Fruit fly (Drosophila melanogaster) whole organism, embryonic: ENCODE measurements around the gene CG7551.
A peak's percentile ranks its signal among the peaks of the same experiment; 100 is the strongest.

Experiments used
- Adf1 ChIP-seq: fragments of 200-800 bp; sonication (Bioruptor generic); IDR thresholded peaks from 2 replicates; pipeline ENCODE4 v1.3.6; 2022; ENCODE audit warnings: missing biosample characterization, missing genetic modification characterization
- Asciz ChIP-seq: fragments of 200-800 bp; sonication (Bioruptor generic); optimal IDR thresholded peaks from 2 replicates; lab custom pipeline; 2017; ENCODE audit warnings: missing biosample characterization, mild to moderate bottlenecking, missing genetic modification characterization, missing genetic modification reagents
- BtbVII ChIP-seq: fragments of 200-800 bp; sonication (Bioruptor generic); optimal IDR thresholded peaks from 3 replicates; lab custom pipeline; 2017; ENCODE audit warnings: missing biosample characterization, mild to moderate bottlenecking, missing genetic modification characterization
- CG1024 ChIP-seq: fragments of 200-800 bp; sonication (Bioruptor generic); IDR thresholded peaks from 2 replicates; pipeline ENCODE4 v1.3.6; 2022; ENCODE audit warnings: missing biosample characterization, missing genetic modification characterization
- CG11456 ChIP-seq: fragments of 200-800 bp; sonication (Bioruptor generic); IDR thresholded peaks from 3 replicates; pipeline ENCODE4 v1.3.6; 2022; ENCODE audit warnings: missing biosample characterization, missing genetic modification characterization
- CG11696 ChIP-seq: fragments of 200-800 bp; sonication (Bioruptor generic); IDR thresholded peaks from 2 replicates; pipeline ENCODE4 v1.3.6; 2022; ENCODE audit warnings: missing biosample characterization, missing genetic modification characterization
- CG12659 ChIP-seq: fragments of 200-800 bp; sonication (Bioruptor generic); optimal IDR thresholded peaks from 3 replicates; lab custom pipeline; 2017; ENCODE audit warnings: mild to moderate bottlenecking, missing biosample characterization, missing genetic modification reagents, missing genetic modification characterization
- CG14965 ChIP-seq: fragments of 200-800 bp; sonication (Bioruptor generic); optimal IDR thresholded peaks from 2 replicates; lab custom pipeline; 2016; ENCODE audit warnings: missing biosample characterization, missing genetic modification characterization, borderline replicate concordance
- CG15514 ChIP-seq: fragments of 200-800 bp; sonication (Bioruptor generic); optimal IDR thresholded peaks from 3 replicates; lab custom pipeline; 2017; ENCODE audit warnings: missing biosample characterization, missing genetic modification characterization, mild to moderate bottlenecking, moderate library complexity, missing genetic modification reagents
- CG15601 ChIP-seq: fragments of 200-800 bp; sonication (Bioruptor generic); optimal IDR thresholded peaks from 3 replicates; lab custom pipeline; 2019; ENCODE audit warnings: missing biosample characterization, mild to moderate bottlenecking, missing genetic modification characterization, moderate library complexity
- CG15696 ChIP-seq: fragments of 200-800 bp; sonication (Bioruptor generic); optimal IDR thresholded peaks from 2 replicates; lab custom pipeline; 2019; ENCODE audit warnings: missing biosample characterization, mild to moderate bottlenecking, missing genetic modification characterization, moderate library complexity
- CG1602 ChIP-seq: fragments of 200-800 bp; sonication (Bioruptor generic); optimal IDR thresholded peaks from 3 replicates; lab custom pipeline; 2016; ENCODE audit warnings: missing biosample characterization, missing genetic modification characterization
- CG16815 ChIP-seq: fragments of 200-800 bp; sonication (Bioruptor generic); optimal IDR thresholded peaks from 3 replicates; lab custom pipeline; 2017; ENCODE audit warnings: missing biosample characterization, mild to moderate bottlenecking, missing genetic modification characterization
- CG17612 ChIP-seq: fragments of 200-800 bp; sonication (Bioruptor generic); IDR thresholded peaks from 2 replicates; pipeline ENCODE4 v1.3.6; 2022; ENCODE audit warnings: missing biosample characterization, missing genetic modification characterization
- CG30403 ChIP-seq: fragments of 200-800 bp; sonication (Bioruptor generic); optimal IDR thresholded peaks from 3 replicates; lab custom pipeline; 2016; ENCODE audit warnings: missing biosample characterization, missing genetic modification characterization
- CG3838 ChIP-seq: fragments of 200-800 bp; sonication (Bioruptor generic); optimal IDR thresholded peaks from 3 replicates; lab custom pipeline; 2016; ENCODE audit warnings: missing biosample characterization, missing genetic modification characterization
- CG42726 ChIP-seq: fragments of 200-800 bp; sonication (Bioruptor generic); IDR thresholded peaks from 2 replicates; pipeline ENCODE4 v1.3.6; 2022; ENCODE audit warnings: missing biosample characterization, missing genetic modification characterization; ENCODE audit not compliant: partially characterized antibody
- CG4282 ChIP-seq: fragments of 200-800 bp; sonication (Bioruptor generic); optimal IDR thresholded peaks from 2 replicates; lab custom pipeline; 2016; ENCODE audit warnings: missing biosample characterization, missing genetic modification characterization
- CG6254 ChIP-seq: fragments of 200-800 bp; sonication (Bioruptor generic); optimal IDR thresholded peaks from 3 replicates; lab custom pipeline; 2017; ENCODE audit warnings: mild to moderate bottlenecking, missing biosample characterization, missing genetic modification reagents, missing genetic modification characterization
- CG6654 ChIP-seq: fragments of 200-800 bp; sonication (Bioruptor generic); optimal IDR thresholded peaks from 2 replicates; lab custom pipeline; 2017; ENCODE audit warnings: missing biosample characterization, mild to moderate bottlenecking, missing genetic modification characterization
- CG6765 ChIP-seq: fragments of 200-800 bp; sonication (Bioruptor generic); optimal IDR thresholded peaks from 3 replicates; lab custom pipeline; 2017; ENCODE audit warnings: missing biosample characterization, mild to moderate bottlenecking, missing genetic modification characterization
- CG6791 ChIP-seq: fragments of 200-800 bp; sonication (Bioruptor generic); IDR thresholded peaks from 3 replicates; pipeline ENCODE4 v1.3.6; 2022; ENCODE audit warnings: missing biosample characterization, missing genetic modification characterization; ENCODE audit not compliant: partially characterized antibody
- CG7271 ChIP-seq: fragments of 200-800 bp; sonication (Bioruptor generic); optimal IDR thresholded peaks from 2 replicates; lab custom pipeline; 2018; ENCODE audit warnings: missing biosample characterization, mild to moderate bottlenecking, missing genetic modification characterization, moderate library complexity
- CG7928 ChIP-seq: fragments of 200-800 bp; sonication (Bioruptor generic); optimal IDR thresholded peaks from 2 replicates; lab custom pipeline; 2017; ENCODE audit warnings: missing biosample characterization, mild to moderate bottlenecking, missing genetic modification characterization
- CG9797 ChIP-seq: fragments of 200-800 bp; sonication (Bioruptor generic); optimal IDR thresholded peaks from 3 replicates; lab custom pipeline; 2018; ENCODE audit warnings: missing biosample characterization, mild to moderate bottlenecking, missing genetic modification characterization
- CHES-1-like ChIP-seq: fragments of 200-800 bp; sonication (Bioruptor generic); optimal IDR thresholded peaks from 2 replicates; lab custom pipeline; 2016; ENCODE audit warnings: missing biosample characterization, missing genetic modification characterization
- E2f1 ChIP-seq: fragments of 200-800 bp; sonication (Bioruptor generic); IDR thresholded peaks from 2 replicates; pipeline ENCODE4 v1.3.6; 2022; ENCODE audit warnings: missing biosample characterization, missing genetic modification characterization
- Gsc ChIP-seq: fragments of 200-800 bp; sonication (Bioruptor generic); IDR thresholded peaks from 2 replicates; pipeline ENCODE4 v1.3.6; 2022; ENCODE audit warnings: missing biosample characterization, missing genetic modification characterization
- H15 ChIP-seq: fragments of 200-800 bp; sonication (Bioruptor generic); IDR thresholded peaks from 3 replicates; pipeline ENCODE4 v1.3.6; 2022; ENCODE audit warnings: missing biosample characterization, missing genetic modification characterization
- HLH4C ChIP-seq: fragments of 200-800 bp; sonication (Bioruptor generic); IDR thresholded peaks from 3 replicates; pipeline ENCODE4 v1.3.6; 2022; ENCODE audit warnings: missing biosample characterization, missing genetic modification characterization; ENCODE audit not compliant: partially characterized antibody
- Neu2 ChIP-seq: fragments of 200-800 bp; sonication (Bioruptor generic); optimal IDR thresholded peaks from 3 replicates; lab custom pipeline; 2016; ENCODE audit warnings: missing biosample characterization, missing genetic modification characterization, borderline replicate concordance
- Sox102F ChIP-seq: fragments of 200-800 bp; sonication (Bioruptor generic); optimal IDR thresholded peaks from 2 replicates; lab custom pipeline; 2018; ENCODE audit warnings: missing biosample characterization, mild to moderate bottlenecking, missing genetic modification characterization, moderate library complexity
- Vsx1 ChIP-seq: fragments of 200-800 bp; sonication (Bioruptor generic); optimal IDR thresholded peaks from 2 replicates; lab custom pipeline; 2017; ENCODE audit warnings: missing biosample characterization, mild to moderate bottlenecking, missing genetic modification characterization, missing genetic modification reagents
- dpn ChIP-seq, 2 experiments: fragments of 200-800 bp; sonication (Bioruptor generic); optimal IDR thresholded peaks; 3 replicates each; lab custom pipeline; 2016; ENCODE audit warnings: missing biosample characterization in 2 of 2, missing genetic modification characterization in 2 of 2
- emc ChIP-seq: fragments of 200-800 bp; sonication (Bioruptor generic); optimal IDR thresholded peaks from 2 replicates; lab custom pipeline; 2016; ENCODE audit warnings: missing biosample characterization, missing genetic modification characterization
- exex ChIP-seq: fragments of 200-800 bp; sonication (Bioruptor generic); optimal IDR thresholded peaks from 4 replicates; lab custom pipeline; 2018; ENCODE audit warnings: missing biosample characterization, mild to moderate bottlenecking, missing genetic modification characterization, moderate library complexity
- fd64A ChIP-seq: fragments of 200-800 bp; sonication (Bioruptor generic); optimal IDR thresholded peaks from 3 replicates; lab custom pipeline; 2018; ENCODE audit warnings: missing biosample characterization, mild to moderate bottlenecking, missing genetic modification characterization
- fd96Cb ChIP-seq: fragments of 200-800 bp; sonication (Bioruptor generic); optimal IDR thresholded peaks from 2 replicates; lab custom pipeline; 2018; ENCODE audit warnings: missing biosample characterization, mild to moderate bottlenecking, missing genetic modification characterization, moderate library complexity
- fu2 ChIP-seq: fragments of 200-800 bp; sonication (Bioruptor generic); optimal IDR thresholded peaks from 2 replicates; lab custom pipeline; 2016; ENCODE audit warnings: missing biosample characterization, missing genetic modification characterization
- kay ChIP-seq: fragments of 200-800 bp; sonication (Bioruptor generic); optimal IDR thresholded peaks from 2 replicates; lab custom pipeline; 2016; ENCODE audit warnings: missing biosample characterization, missing genetic modification characterization
- oc ChIP-seq: fragments of 200-800 bp; sonication (Bioruptor generic); optimal IDR thresholded peaks from 2 replicates; lab custom pipeline; 2018; ENCODE audit warnings: missing biosample characterization, mild to moderate bottlenecking, missing genetic modification characterization, moderate library complexity
- onecut ChIP-seq: fragments of 200-800 bp; sonication (Bioruptor generic); IDR thresholded peaks from 2 replicates; pipeline ENCODE4 v1.3.6; 2022; ENCODE audit warnings: missing biosample characterization, missing genetic modification characterization
- pho ChIP-seq: fragments of 200-800 bp; sonication (Bioruptor generic); optimal IDR thresholded peaks from 2 replicates; lab custom pipeline; 2016; ENCODE audit warnings: missing biosample characterization, missing genetic modification characterization
- run ChIP-seq: fragments of 200-800 bp; sonication (Bioruptor generic); optimal IDR thresholded peaks from 3 replicates; lab custom pipeline; 2018; ENCODE audit warnings: missing biosample characterization, mild to moderate bottlenecking, missing genetic modification characterization
- shn ChIP-seq: fragments of 200-800 bp; sonication (Bioruptor generic); optimal IDR thresholded peaks from 3 replicates; lab custom pipeline; 2016; ENCODE audit warnings: missing biosample characterization, missing genetic modification characterization
- sna ChIP-seq: fragments of 200-800 bp; sonication (Bioruptor generic); IDR thresholded peaks from 2 replicates; pipeline ENCODE4 v1.3.6; 2022; ENCODE audit warnings: missing biosample characterization, missing genetic modification characterization; ENCODE audit not compliant: partially characterized antibody
- ssp ChIP-seq: fragments of 200-800 bp; sonication (Bioruptor generic); IDR thresholded peaks from 2 replicates; pipeline ENCODE4 v1.3.6; 2022; ENCODE audit warnings: missing biosample characterization, missing genetic modification characterization
- tio ChIP-seq: fragments of 200-800 bp; sonication (Bioruptor generic); optimal IDR thresholded peaks from 2 replicates; lab custom pipeline; 2017; ENCODE audit warnings: missing biosample characterization, missing genetic modification characterization, inconsistent platforms
- unpg ChIP-seq: fragments of 200-800 bp; sonication (Bioruptor generic); optimal IDR thresholded peaks from 3 replicates; lab custom pipeline; 2018; ENCODE audit warnings: missing biosample characterization, mild to moderate bottlenecking, missing genetic modification characterization, moderate library complexity
- wek ChIP-seq: fragments of 200-800 bp; sonication (Bioruptor generic); optimal IDR thresholded peaks from 3 replicates; lab custom pipeline; 2018; ENCODE audit warnings: missing biosample characterization, mild to moderate bottlenecking, missing genetic modification characterization, moderate library complexity
- wor ChIP-seq: fragments of 200-800 bp; sonication (Bioruptor generic); IDR thresholded peaks from 2 replicates; pipeline ENCODE4 v1.3.6; 2022; ENCODE audit warnings: missing biosample characterization, missing genetic modification characterization

The CG7551 gene

DNA sequence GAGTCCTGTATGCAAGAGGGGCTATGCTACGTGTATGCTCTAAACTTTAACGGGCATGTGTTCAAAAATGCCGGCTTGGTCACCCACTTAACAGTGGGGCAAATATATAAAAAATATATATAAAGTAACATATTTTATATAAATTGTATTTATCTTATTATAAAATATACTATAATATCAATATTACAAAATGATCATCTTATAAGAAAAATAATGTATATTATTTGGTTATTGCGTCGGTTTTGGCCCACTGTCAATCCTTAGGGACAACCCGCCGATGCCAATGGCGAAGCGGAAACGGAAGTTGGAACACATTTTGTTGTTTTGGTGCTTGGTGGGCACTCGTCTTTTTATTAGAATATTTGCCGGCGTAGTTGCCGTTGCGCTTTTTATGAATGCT is 7.8 kb upstream of the CG7551 start (continued):
- TF ChIP-seq pho (no peak), run (tag; lab: Kevin White, UChicago) (peak; percentile 10), CG42726 (GFP tag; lab: Robert Waterston, UW) (no peak), unpg (GFP tag; lab: Kevin White, UChicago) (peak; percentile 51), Sox102F (GFP tag; lab: Kevin White, UChicago) (peak; percentile 48), CHES-1-like (no peak), CG6654 (GFP tag; lab: Kevin White, UChicago) (no peak), CG3838 (no peak), dpn (GFP tag; optimal IDR thresholded peaks at IDR 0.05; lab: Kevin White, UChicago) (no peak), fu2 (no peak), CG6765 (no peak), E2f1 (GFP tag; lab: Robert Waterston, UW) (no peak), CG9797 (GFP tag; lab: Kevin White, UChicago) (no peak), BtbVII (GFP tag; lab: Kevin White, UChicago) (peak; percentile 56), CG16815 (no peak), Vsx1 (GFP tag; lab: Kevin White, UChicago) (no peak), CG1602 (GFP tag; lab: Kevin White, UChicago) (peak; percentile 24), CG1024 (GFP tag; lab: Robert Waterston, UW) (no peak), CG11456 (no peak), Asciz (peak; percentile 10), CG7928 (GFP tag; lab: Kevin White, UChicago) (no peak), CG6254 (peak; percentile 38), sna (GFP tag; lab: Robert Waterston, UW) (no peak), CG7271 (tag; lab: Kevin White, UChicago) (peak; percentile 63), tio (GFP tag; lab: Kevin White, UChicago) (peak; percentile 7), CG6791 (GFP tag; lab: Robert Waterston, UW) (no peak), CG15601 (tag; lab: Kevin White, UChicago) (peak; percentile 3), CG11696 (no peak), ssp (GFP tag; lab: Robert Waterston, UW) (no peak), kay (GFP tag; lab: Kevin White, UChicago) (no peak), emc (GFP tag; lab: Kevin White, UChicago) (no peak), fd96Cb (tag; lab: Kevin White, UChicago) (peak; percentile 12), H15 (GFP tag; lab: Robert Waterston, UW) (no peak), Gsc (GFP tag; lab: Robert Waterston, UW) (no peak), fd64A (GFP tag; lab: Kevin White, UChicago) (no peak), wek (no peak), CG4282 (GFP tag; lab: Kevin White, UChicago) (no peak), shn (no peak), oc (peak; percentile 27), CG15696 (peak; percentile 24), CG17612 (GFP tag; lab: Robert Waterston, UW) (no peak), Adf1 (GFP tag; lab: Robert Waterston, UW) (no peak), CG15514 (GFP tag; lab: Kevin White, UChicago) (peak; percentile 29), CG12659 (peak; percentile 2), CG14965 (GFP tag; lab: Kevin White, UChicago) (no peak), onecut (GFP tag; lab: Robert Waterston, UW) (peak; percentile 20; the same call in 1 of the 2 replicates), wor (no peak), Neu2 (GFP tag; lab: Kevin White, UChicago) (no peak), exex (no peak), CG30403 (GFP tag; lab: Kevin White, UChicago) (peak; percentile 13), HLH4C (GFP tag; lab: Robert Waterston, UW) (no peak)
